Worm (Caenorhabditis elegans) whole organism, midembryonic: Measurements from ENCODE around the gene T06D4.6.

Source experiments
- T22C8.4 ChIP-seq: fragments of 200-800 bp; sonication (Bioruptor generic); IDR thresholded peaks from 2 replicates; pipeline ENCODE4 v1.3.6; 2022; ENCODE audit warnings: missing genetic modification characterization, missing compliant biosample characterization
- flt-1 ChIP-seq: fragments of 200-800 bp; sonication (Bioruptor generic); IDR thresholded peaks from 2 replicates; pipeline ENCODE4 v1.3.6; 2022; ENCODE audit warnings: missing genetic modification characterization, missing compliant biosample characterization
- ref-1 ChIP-seq: fragments of 200-800 bp; sonication (Bioruptor generic); conservative IDR thresholded peaks from 2 replicates; pipeline ENCODE4 v1.3.6; 2022; ENCODE audit warnings: missing genetic modification reagents, missing genetic modification characterization, missing compliant biosample characterization
- ztf-23 ChIP-seq: fragments of 200-800 bp; sonication (Bioruptor generic); IDR thresholded peaks from 2 replicates; pipeline ENCODE4 v1.3.6; 2022; ENCODE audit warnings: missing genetic modification reagents, missing genetic modification characterization, missing compliant biosample characterization
- ztf-29 ChIP-seq: fragments of 200-800 bp; sonication (Bioruptor generic); IDR thresholded peaks from 2 replicates; pipeline ENCODE4 v1.3.6; 2022; ENCODE audit warnings: missing genetic modification reagents, missing genetic modification characterization, missing compliant biosample characterization

DNA sequence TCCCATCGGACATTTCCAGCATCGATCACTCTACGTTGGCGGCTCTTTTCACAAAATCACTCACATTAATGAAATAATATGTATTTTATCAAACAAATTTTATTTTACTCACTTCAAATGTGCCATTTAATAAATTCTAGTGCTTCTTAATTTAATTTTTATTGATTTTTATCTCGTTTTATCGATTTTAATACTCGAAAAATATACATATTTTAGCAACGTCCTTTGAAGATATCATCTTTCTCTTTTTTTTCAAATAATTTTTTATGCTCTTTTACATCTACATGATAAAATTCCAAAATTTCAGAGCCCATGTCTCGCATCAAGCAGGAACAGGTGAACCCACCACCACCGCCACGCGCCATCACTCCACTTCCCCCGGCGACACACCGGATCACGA, 28.6 kb downstream of the T06D4.6 start, which contains the start of the genes lido-14 and bath-27:
- TF ChIP-seq ref-1 (GFP tag; lab: Robert Waterston, UW) (no peak), flt-1 (GFP tag; lab: Robert Waterston, UW) (no peak), T22C8.4 (GFP tag; lab: Robert Waterston, UW) (no peak), ztf-29 (GFP tag; lab: Robert Waterston, UW) (no peak), ztf-23 (GFP tag; lab: Robert Waterston, UW) (no peak)
